Fruit fly (Drosophila melanogaster): ENCODE results near the gene Mgat3.

The Mgat3 gene

dm6 chr2L:13135929-13136328 is 46.5 kb downstream of the Mgat3 start:
- TF ChIP-seq Ets98B (GFP tag; IDR thresholded peaks at IDR 0.05) (no peak), CG15710 (tag; optimal IDR thresholded peaks at IDR 0.05) (no peak), rn (GFP tag; IDR thresholded peaks at IDR 0.05) (no peak), CG13204 (GFP tag; optimal IDR thresholded peaks at IDR 0.05) (no peak), CG32121 (GFP tag; IDR thresholded peaks at IDR 0.05) (no peak), fd96Ca (GFP tag; IDR thresholded peaks at IDR 0.05) (no peak), CG10348 (GFP tag; IDR thresholded peaks at IDR 0.05) (no peak), Snoo (tag; optimal IDR thresholded peaks at IDR 0.05) (no peak), gl (tag; optimal IDR thresholded peaks at IDR 0.05) (no peak), CG4496 (GFP tag; IDR thresholded peaks at IDR 0.05) (no peak), CG17806 (tag; optimal IDR thresholded peaks at IDR 0.05) (no peak), CG9948 (tag; optimal IDR thresholded peaks at IDR 0.05) (no peak), CG34367 (tag; optimal IDR thresholded peaks at IDR 0.05) (no peak)

All from whole organism, pupa.